Fruit fly (Drosophila melanogaster): ENCODE data around the gene NSD.
A peak's percentile ranks its signal among the peaks of the same experiment; 100 is the strongest.

The NSD gene

dm6 chr3R:27937752-27938694 is at the start of gene NSD, which contains the start of gene BOD1 (continued):
- TF ChIP-seq ssp (GFP tag; IDR thresholded peaks at IDR 0.05) = peak; percentile 68
- no peak for TF ChIP-seq insv (GFP tag; optimal IDR thresholded peaks at IDR 0.05)
- TF ChIP-seq ab (GFP tag; optimal IDR thresholded peaks at IDR 0.05) = no peak
- TF ChIP-seq B-H1 (GFP tag; IDR thresholded peaks at IDR 0.05) = peak; percentile 45; the same call in 2 of the 3 replicates
- TF ChIP-seq CG6683 (GFP tag; optimal IDR thresholded peaks at IDR 0.05) = no peak
- TF ChIP-seq ems (GFP tag; optimal IDR thresholded peaks at IDR 0.05) = no peak
- TF ChIP-seq ato (GFP tag; IDR thresholded peaks at IDR 0.05; ENCODE audit: partially characterized antibody) = peak; percentile 96
- TF ChIP-seq CG14710 (tag; optimal IDR thresholded peaks at IDR 0.05) = peak; percentile 61
- TF ChIP-seq p53 (GFP tag; optimal IDR thresholded peaks at IDR 0.05) = no peak
- peak; percentile 43; the same call in 2 of the 3 replicates for TF ChIP-seq CG14050 (GFP tag; IDR thresholded peaks at IDR 0.05)
- TF ChIP-seq CG7839 (tag; optimal IDR thresholded peaks at IDR 0.05) = peak; percentile 59
- peak; percentile 68 for TF ChIP-seq CG10366 (GFP tag; IDR thresholded peaks at IDR 0.05)
- peak; percentile 85 for TF ChIP-seq Scr (GFP tag; IDR thresholded peaks at IDR 0.05; ENCODE audit: partially characterized antibody)
- TF ChIP-seq hth (optimal IDR thresholded peaks at IDR 0.05) = no peak
- no peak for TF ChIP-seq CG31388 (GFP tag; optimal IDR thresholded peaks at IDR 0.05)
- TF ChIP-seq nerfin-1 (tag; optimal IDR thresholded peaks at IDR 0.05) = no peak
- peak; percentile 70; the same call in 1 of the 3 replicates for TF ChIP-seq zfh1 (GFP tag; IDR thresholded peaks at IDR 0.05)
- no peak for TF ChIP-seq Bteb2 (GFP tag; optimal IDR thresholded peaks at IDR 0.05)
- peak; percentile 19 for TF ChIP-seq HmgD (GFP tag; optimal IDR thresholded peaks at IDR 0.05)
- peak; percentile 63; the same call in 1 of the 2 replicates for TF ChIP-seq CG14014 (GFP tag; IDR thresholded peaks at IDR 0.05)
- no peak for TF ChIP-seq CG32767 (GFP tag; IDR thresholded peaks at IDR 0.05)
- TF ChIP-seq inv (GFP tag; IDR thresholded peaks at IDR 0.05; ENCODE audit: partially characterized antibody) = peak; percentile 96
- peak; percentile 56 for TF ChIP-seq nmo (GFP tag; optimal IDR thresholded peaks at IDR 0.05)
- TF ChIP-seq grau (tag; optimal IDR thresholded peaks at IDR 0.05) = peak; percentile 59
- TF ChIP-seq Hr78 (GFP tag; optimal IDR thresholded peaks at IDR 0.05) = no peak
- TF ChIP-seq seq (GFP tag; IDR thresholded peaks at IDR 0.05) = peak; percentile 40
- TF ChIP-seq kni (GFP tag; optimal IDR thresholded peaks at IDR 0.05) = no peak
- TF ChIP-seq Rfx (GFP tag; IDR thresholded peaks at IDR 0.05) = peak; percentile 90
- TF ChIP-seq yki (optimal IDR thresholded peaks at IDR 0.05) = no peak
- TF ChIP-seq D19A (tag; optimal IDR thresholded peaks at IDR 0.05) = no peak
- no peak for TF ChIP-seq ERR (GFP tag; optimal IDR thresholded peaks at IDR 0.05)
- TF ChIP-seq odd (GFP tag; optimal IDR thresholded peaks at IDR 0.05) = no peak
- TF ChIP-seq aop (GFP tag; IDR thresholded peaks at IDR 0.05) = no peak
- TF ChIP-seq nau (GFP tag; optimal IDR thresholded peaks at IDR 0.05) = no peak
- peak; percentile 45 for TF ChIP-seq zfh2 (GFP tag; optimal IDR thresholded peaks at IDR 0.05)
- peak; percentile 47 for TF ChIP-seq CG12659 (GFP tag; optimal IDR thresholded peaks at IDR 0.05)
- TF ChIP-seq al (GFP tag; IDR thresholded peaks at IDR 0.05) = peak; percentile 85
- TF ChIP-seq disco-r (GFP tag; optimal IDR thresholded peaks at IDR 0.05) = no peak
- TF ChIP-seq Opbp (GFP tag; IDR thresholded peaks at IDR 0.05; ENCODE audit: partially characterized antibody) = peak; percentile 98
- peak; percentile 92 for TF ChIP-seq slbo (GFP tag; IDR thresholded peaks at IDR 0.05)
- TF ChIP-seq CG2116 (GFP tag; optimal IDR thresholded peaks at IDR 0.05) = peak; percentile 98
- peak; percentile 39 for TF ChIP-seq Fer3 (tag; optimal IDR thresholded peaks at IDR 0.05)
- TF ChIP-seq CG8388 (GFP tag; optimal IDR thresholded peaks at IDR 0.05) = peak; percentile 60
- no peak for TF ChIP-seq gcm (GFP tag; optimal IDR thresholded peaks at IDR 0.05)
- TF ChIP-seq Hsf (GFP tag; optimal IDR thresholded peaks at IDR 0.05) = no peak
- no peak for TF ChIP-seq Gsc (GFP tag; IDR thresholded peaks at IDR 0.05)
- no peak for TF ChIP-seq Hr51 (GFP tag; optimal IDR thresholded peaks at IDR 0.05)
- peak; percentile 52 for TF ChIP-seq ind (GFP tag; optimal IDR thresholded peaks at IDR 0.05)
- no peak for TF ChIP-seq CG2199 (GFP tag; IDR thresholded peaks at IDR 0.05)
